Worm (Caenorhabditis elegans): Measurements from ENCODE around the gene dhhc-9.

The dhhc-9 gene

DNA sequence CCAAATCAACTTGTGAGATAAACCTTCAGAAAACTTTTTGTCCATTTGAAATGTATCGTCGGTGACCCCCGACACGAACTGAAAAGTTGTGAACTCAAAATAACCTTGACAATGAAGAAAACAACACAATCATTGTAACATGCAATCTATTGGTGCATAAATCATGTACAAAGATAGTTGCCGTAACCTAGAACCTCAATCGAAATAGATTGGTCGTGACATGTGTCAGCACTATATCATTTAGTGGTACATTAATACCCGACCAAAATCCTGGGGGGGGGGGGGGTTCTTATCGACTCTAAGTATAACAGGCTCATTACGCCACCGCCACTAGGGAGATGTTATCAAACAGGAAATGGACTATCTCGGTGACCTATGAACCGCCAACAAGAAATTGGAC is 25.1 kb upstream of the dhhc-9 start:
- TF ChIP-seq daf-19 (GFP tag; conservative IDR thresholded peaks at IDR 0.05) = no peak
- TF ChIP-seq mxl-3 (GFP tag; optimal IDR thresholded peaks at IDR 0.05) = no peak
- no peak for TF ChIP-seq skn-1 (tag; optimal IDR thresholded peaks at IDR 0.05)
- TF ChIP-seq nhr-10 (tag; optimal IDR thresholded peaks at IDR 0.05) = no peak
- TF ChIP-seq fos-1 (tag; optimal IDR thresholded peaks at IDR 0.05) = no peak
- TF ChIP-seq set-16 (GFP tag; IDR thresholded peaks at IDR 0.05) = no peak
- TF ChIP-seq F49E8.2 (tag; optimal IDR thresholded peaks at IDR 0.05; ENCODE audit: borderline replicate concordance) = no peak
- TF ChIP-seq madf-5 (GFP tag; IDR thresholded peaks at IDR 0.05) = no peak
- TF ChIP-seq lim-7 (GFP tag; IDR thresholded peaks at IDR 0.05) = no peak
- TF ChIP-seq nhr-28 (tag; optimal IDR thresholded peaks at IDR 0.05) = no peak
- no peak for TF ChIP-seq daf-8 (GFP tag; IDR thresholded peaks at IDR 0.05)
- no peak for TF ChIP-seq R02D3.7 (tag; optimal IDR thresholded peaks at IDR 0.05)
- TF ChIP-seq lin-13 (GFP tag; optimal IDR thresholded peaks at IDR 0.05) = no peak
- TF ChIP-seq ztf-11 (tag; optimal IDR thresholded peaks at IDR 0.05) = no peak
- no peak for TF ChIP-seq tag-97 (GFP tag; IDR thresholded peaks at IDR 0.05)
- no peak for TF ChIP-seq nhr-102 (tag; optimal IDR thresholded peaks at IDR 0.05)

DNA sequence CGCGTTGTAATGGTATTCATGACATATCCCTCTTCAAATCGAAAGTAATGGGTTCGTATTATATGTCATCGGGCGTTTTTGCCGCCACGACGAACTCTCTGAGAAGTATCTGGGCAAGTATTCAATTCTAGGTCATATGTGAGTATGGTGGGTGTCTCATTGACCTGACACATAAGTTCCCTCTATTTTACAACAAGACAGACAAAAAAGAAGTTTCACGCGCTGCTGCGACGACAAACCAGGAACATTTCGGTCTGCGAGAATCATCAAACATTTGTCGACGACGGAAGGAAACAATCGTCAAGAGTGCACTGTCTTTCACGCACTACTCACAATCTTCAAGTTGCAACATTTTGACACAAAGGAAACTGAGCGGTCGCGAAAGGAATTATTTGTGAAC is 23.4 kb upstream of the dhhc-9 start:
- TF ChIP-seq nhr-77 (tag; optimal IDR thresholded peaks at IDR 0.05) (no peak), duxl-1 (tag; optimal IDR thresholded peaks at IDR 0.05; ENCODE audit: poor library complexity) (no peak), unc-130 (GFP tag; optimal IDR thresholded peaks at IDR 0.05) (no peak), dpl-1 (GFP tag; optimal IDR thresholded peaks at IDR 0.05) (no peak), nhr-11 (tag; optimal IDR thresholded peaks at IDR 0.05) (no peak), madf-9 (GFP tag; conservative IDR thresholded peaks at IDR 0.05) (no peak), snpc-4 (tag; optimal IDR thresholded peaks at IDR 0.05) (no peak), zfp-3 (GFP tag; conservative IDR thresholded peaks at IDR 0.05) (no peak), nhr-102 (tag; optimal IDR thresholded peaks at IDR 0.05) (no peak), set-16 (GFP tag; IDR thresholded peaks at IDR 0.05) (no peak), spr-3 (GFP tag; optimal IDR thresholded peaks at IDR 0.05) (no peak), nhr-41 (GFP tag; IDR thresholded peaks at IDR 0.05) (no peak), Y5F2A.4 (GFP tag; optimal IDR thresholded peaks at IDR 0.05) (no peak), daf-16 (GFP tag; optimal IDR thresholded peaks at IDR 0.05) (no peak), daf-16 (tag; optimal IDR thresholded peaks at IDR 0.05) (no peak), nhr-28 (tag; optimal IDR thresholded peaks at IDR 0.05) (peak; percentile 2), dmd-6 (GFP tag; IDR thresholded peaks at IDR 0.05) (peak; percentile 32), F37D6.2 (tag; optimal IDR thresholded peaks at IDR 0.05) (no peak), jun-1 (tag; optimal IDR thresholded peaks at IDR 0.05) (no peak), sdz-12 (GFP tag; optimal IDR thresholded peaks at IDR 0.05) (no peak), aly-2 (tag; optimal IDR thresholded peaks at IDR 0.05) (no peak), hlh-30 (tag; optimal IDR thresholded peaks at IDR 0.05; ENCODE audit: insufficient read depth) (peak; percentile 6), lin-13 (GFP tag; optimal IDR thresholded peaks at IDR 0.05) (no peak), ceh-62 (tag; optimal IDR thresholded peaks at IDR 0.05) (no peak), php-3 (GFP tag; IDR thresholded peaks at IDR 0.05) (no peak), ctbp-1 (GFP tag; IDR thresholded peaks at IDR 0.05) (no peak), daf-8 (GFP tag; IDR thresholded peaks at IDR 0.05) (no peak), nhr-6 (tag; optimal IDR thresholded peaks at IDR 0.05) (no peak), zip-2 (tag; optimal IDR thresholded peaks at IDR 0.05) (no peak), unc-62 (GFP tag; optimal IDR thresholded peaks at IDR 0.05 in 1 of 2) (peak in 1 of 2 experiments; percentile 92), unc-62 (tag; optimal IDR thresholded peaks at IDR 0.05) (no peak), fkh-10 (GFP tag; optimal IDR thresholded peaks at IDR 0.05) (no peak), lin-1 (GFP tag; IDR thresholded peaks at IDR 0.05) (no peak), ZK546.5 (tag; optimal IDR thresholded peaks at IDR 0.05) (no peak), cey-2 (tag; optimal IDR thresholded peaks at IDR 0.05; ENCODE audit: borderline replicate concordance, insufficient read depth) (no peak)
